Worm (Caenorhabditis elegans) whole organism, L1 larva: Measurements from ENCODE around the gene F40G9.14.

ENCODE experiments used
- C04F5.9 ChIP-seq: sonication (generic microtip); optimal IDR thresholded peaks from 2 replicates; lab custom pipeline; 2016; ENCODE audit warnings: missing genetic modification characterization, missing compliant biosample characterization
- C34B4.2 ChIP-seq: sonication (generic microtip); optimal IDR thresholded peaks from 2 replicates; lab custom pipeline; 2017; ENCODE audit warnings: mild to moderate bottlenecking, missing genetic modification characterization, missing compliant biosample characterization
- F16B12.6 ChIP-seq: fragments of 150-350 bp; optimal IDR thresholded peaks from 2 replicates; lab custom pipeline; 2014; ENCODE audit warnings: missing biosample characterization, missing genetic modification characterization
- Y116A8C.19 ChIP-seq: sonication (generic microtip); optimal IDR thresholded peaks from 2 replicates; lab custom pipeline; 2016; ENCODE audit warnings: missing compliant biosample characterization, missing genetic modification characterization, borderline replicate concordance
- aly-2 ChIP-seq: fragments of 150-350 bp; optimal IDR thresholded peaks from 2 replicates; lab custom pipeline; 2014; ENCODE audit warnings: missing biosample characterization, missing genetic modification characterization
- blmp-1 ChIP-seq: fragments of 150-350 bp; optimal IDR thresholded peaks from 2 replicates; lab custom pipeline; 2014; ENCODE audit warnings: missing biosample characterization, missing genetic modification characterization
- ceh-8 ChIP-seq: fragments of 200-800 bp; sonication (Bioruptor generic); optimal IDR thresholded peaks from 2 replicates; lab custom pipeline; 2018; ENCODE audit warnings: mild to moderate bottlenecking, missing genetic modification characterization, moderate library complexity, missing compliant biosample characterization
- ceh-88 ChIP-seq: fragments of 200-800 bp; sonication (Bioruptor generic); IDR thresholded peaks from 2 replicates; pipeline ENCODE4 v1.3.6; 2022; ENCODE audit warnings: missing genetic modification characterization, missing compliant biosample characterization
- ces-1 ChIP-seq: fragments of 150-350 bp; optimal IDR thresholded peaks from 2 replicates; lab custom pipeline; 2014; ENCODE audit warnings: missing biosample characterization, missing genetic modification reagents, missing genetic modification characterization
- dpl-1 ChIP-seq, 3 experiments: fragments of 150-350 bp in 2 of 3; sonication (generic microtip) in 1 of 3; optimal IDR thresholded peaks; 2 replicates each; lab custom pipeline; 2014 to 2017; ENCODE audit warnings: missing biosample characterization in 3 of 3, missing genetic modification characterization in 3 of 3, missing genetic modification reagents in 3 of 3
- dsc-1 ChIP-seq: sonication (generic microtip); optimal IDR thresholded peaks from 2 replicates; lab custom pipeline; 2016; ENCODE audit warnings: mild to moderate bottlenecking, missing genetic modification characterization, missing compliant biosample characterization
- efl-1 ChIP-seq, 4 experiments: fragments of 150-350 bp; optimal IDR thresholded peaks in 3 of 4; peaks in 1 of 4; 1 replicate in 1 of 4; 2 replicates in 3 of 4; lab custom pipeline; 2014; ENCODE audit warnings: missing biosample characterization in 2 of 4, missing genetic modification characterization in 2 of 4, missing genetic modification reagents in 2 of 4
- efl-3 ChIP-seq: fragments of 200-800 bp; sonication (Bioruptor generic); optimal IDR thresholded peaks from 2 replicates; lab custom pipeline; 2018; ENCODE audit warnings: mild to moderate bottlenecking, missing genetic modification characterization, missing compliant biosample characterization
- egl-27 ChIP-seq, 2 experiments: fragments of 150-350 bp in 1 of 2; sonication (generic microtip); optimal IDR thresholded peaks; 3 replicates each; lab custom pipeline; 2017 to 2018; ENCODE audit warnings: missing biosample characterization in 2 of 2, missing genetic modification characterization in 2 of 2, missing genetic modification reagents in 2 of 2
- fkh-10 ChIP-seq: sonication (generic microtip); optimal IDR thresholded peaks from 2 replicates; lab custom pipeline; 2017; ENCODE audit warnings: missing biosample characterization, missing genetic modification reagents, missing genetic modification characterization
- isw-1 ChIP-seq: fragments of 200-800 bp; sonication (Bioruptor generic); IDR thresholded peaks from 2 replicates; pipeline ENCODE4 v1.3.6; 2022; ENCODE audit warnings: missing genetic modification characterization, missing compliant biosample characterization
- lin-15B ChIP-seq: fragments of 150-350 bp; sonication (generic microtip); optimal IDR thresholded peaks from 3 replicates; lab custom pipeline; 2014; ENCODE audit warnings: missing biosample characterization, missing genetic modification characterization
- lin-35 ChIP-seq, 2 experiments: fragments of 150-350 bp; optimal IDR thresholded peaks; 2 replicates each; lab custom pipeline; 2014; ENCODE audit warnings: missing biosample characterization in 2 of 2, missing genetic modification characterization in 2 of 2, missing genetic modification reagents in 2 of 2
- mab-9 ChIP-seq: fragments of 200-800 bp; sonication (Bioruptor generic); IDR thresholded peaks from 2 replicates; pipeline ENCODE4 v1.3.6; 2022; ENCODE audit warnings: missing genetic modification reagents, missing genetic modification characterization, missing compliant biosample characterization
- nhr-237 ChIP-seq: fragments of 150-350 bp; optimal IDR thresholded peaks from 2 replicates; lab custom pipeline; 2014; ENCODE audit warnings: missing biosample characterization, missing genetic modification characterization
- nhr-47 ChIP-seq: sonication (generic microtip); optimal IDR thresholded peaks from 2 replicates; lab custom pipeline; 2016; ENCODE audit warnings: mild to moderate bottlenecking, missing genetic modification characterization, moderate library complexity, missing compliant biosample characterization
- nhr-71 ChIP-seq: sonication (generic microtip); optimal IDR thresholded peaks from 2 replicates; lab custom pipeline; 2016; ENCODE audit warnings: mild to moderate bottlenecking, missing genetic modification characterization, moderate library complexity, missing compliant biosample characterization
- nhr-77 ChIP-seq: fragments of 150-350 bp; optimal IDR thresholded peaks from 2 replicates; lab custom pipeline; 2014; ENCODE audit warnings: missing biosample characterization, missing genetic modification characterization
- nhr-84 ChIP-seq: sonication (generic microtip); optimal IDR thresholded peaks from 2 replicates; lab custom pipeline; 2017; ENCODE audit warnings: missing biosample characterization, missing genetic modification characterization
- nhr-85 ChIP-seq: sonication (generic microtip); peaks from one replicate; lab custom pipeline; 2016; ENCODE audit warnings: missing genetic modification characterization, inconsistent platforms, missing compliant biosample characterization
- pag-3 ChIP-seq: sonication (generic microtip); optimal IDR thresholded peaks from 2 replicates; lab custom pipeline; 2017; ENCODE audit warnings: missing genetic modification characterization, mild to moderate bottlenecking, missing compliant biosample characterization, antibody characterized with exemption, borderline replicate concordance; ENCODE audit not compliant: insufficient read depth
- rnt-1 ChIP-seq: sonication (generic microtip); optimal IDR thresholded peaks from 2 replicates; lab custom pipeline; 2016; ENCODE audit warnings: mild to moderate bottlenecking, missing genetic modification characterization, moderate library complexity, missing compliant biosample characterization
- sptf-1 ChIP-seq: fragments of 150-350 bp; optimal IDR thresholded peaks from 2 replicates; lab custom pipeline; 2014; ENCODE audit warnings: missing biosample characterization, missing genetic modification characterization
- tbx-2 ChIP-seq: sonication (generic microtip); optimal IDR thresholded peaks from 2 replicates; lab custom pipeline; 2016; ENCODE audit warnings: missing genetic modification characterization, missing compliant biosample characterization
- zag-1 ChIP-seq: fragments of 150-350 bp; optimal IDR thresholded peaks from 2 replicates; lab custom pipeline; 2014; ENCODE audit warnings: missing biosample characterization, missing genetic modification characterization

The F40G9.14 gene

ce11 chrIII:208793-209694, 31.4 kb upstream of the F40G9.14 start:
- TF ChIP-seq aly-2 (tag; lab: Kevin White, UChicago) (no peak), fkh-10 (peak; percentile 59), efl-3 (GFP tag; lab: Kevin White, UChicago) (no peak), F16B12.6 (tag; lab: Kevin White, UChicago) (no peak)
- TF ChIP-seq, all 84 proteins: peak for 1

- TF ChIP-seq C34B4.2 (no peak), lin-15B (no peak), Y116A8C.19 (tag; lab: Kevin White, UChicago) (no peak), egl-27 (tag; optimal IDR thresholded peaks at IDR 0.05; lab: Kevin White, UChicago) (no peak), nhr-84 (tag; lab: Kevin White, UChicago) (no peak), blmp-1 (tag; lab: Kevin White, UChicago) (no peak), nhr-85 (tag; lab: Kevin White, UChicago) (peak; percentile 36), efl-3 (GFP tag; lab: Kevin White, UChicago) (no peak)
Observed at ce11 chrIII:207023-207422, 29.4 kb upstream of the F40G9.14 start, which contains the start of gene W10C4.1. TSS of gene W10C4.1 (minus strand) at chrIII:207123.

- TF ChIP-seq C04F5.9 (tag; lab: Kevin White, UChicago) = no peak
- TF ChIP-seq aly-2 (tag; lab: Kevin White, UChicago) = no peak
- no peak for TF ChIP-seq efl-1 (optimal IDR thresholded peaks at IDR 0.05; lab: Kevin White, UChicago)
- peak in 1 of 2 experiments; percentile 67 for TF ChIP-seq efl-1 (GFP tag; optimal IDR thresholded peaks at IDR 0.05 in 1 of 2; lab: Kevin White, UChicago)
Observed at ce11 chrIII:203953-204352, 26.3 kb upstream of the F40G9.14 start.

ce11 chrIII:194160-194559, 16.5 kb upstream of the F40G9.14 start, which contains the start of gene F40G9.17:
TSS of gene F40G9.17 (plus strand) at chrIII:194460.
- TF ChIP-seq lin-35 (GFP tag; optimal IDR thresholded peaks at IDR 0.05; lab: Kevin White, UChicago) (no peak), nhr-85 (tag; lab: Kevin White, UChicago) (peak; percentile 10)

ce11 chrIII:191803-192202, 14.2 kb upstream of the F40G9.14 start, which contains the start of gene sec-20:
TSS of gene sec-20 (plus strand) at chrIII:192103.
- TF ChIP-seq isw-1 (GFP tag; lab: Robert Waterston, UW) (no peak), nhr-71 (tag; lab: Kevin White, UChicago) (no peak), nhr-77 (tag; lab: Kevin White, UChicago) (no peak), zag-1 (no peak), tbx-2 (no peak), nhr-84 (tag; lab: Kevin White, UChicago) (no peak), nhr-237 (tag; lab: Kevin White, UChicago) (no peak), C04F5.9 (tag; lab: Kevin White, UChicago) (no peak), ces-1 (GFP tag; lab: Kevin White, UChicago) (no peak), pag-3 (no peak), nhr-47 (tag; lab: Kevin White, UChicago) (no peak), dpl-1 (GFP tag; optimal IDR thresholded peaks at IDR 0.05; lab: Kevin White, UChicago) (no peak), mab-9 (GFP tag; lab: Robert Waterston, UW) (no peak), dsc-1 (tag; lab: Kevin White, UChicago) (no peak), ceh-8 (GFP tag; lab: Kevin White, UChicago) (no peak)
- TF ChIP-seq, all 84 proteins: peak for 0

- TF ChIP-seq rnt-1 (tag; lab: Kevin White, UChicago) (no peak), sptf-1 (no peak), ceh-88 (GFP tag; lab: Robert Waterston, UW) (no peak)
Observed at ce11 chrIII:190686-191085, 13.1 kb upstream of the F40G9.14 start, which contains the start of gene cox-17. TSS of gene cox-17 (plus strand) at chrIII:190986.
